Worm (Caenorhabditis elegans) whole organism, L2 larva: ENCODE measurements around the gene str-74.

Experiments used
- aly-2 ChIP-seq: fragments of 150-350 bp; optimal IDR thresholded peaks from 2 replicates; lab custom pipeline; 2014; ENCODE audit warnings: missing biosample characterization, missing genetic modification characterization
- ama-1 ChIP-seq: fragments of 150-350 bp; optimal IDR thresholded peaks from 2 replicates; lab custom pipeline; 2018; ENCODE audit warnings: inconsistent platforms
- blmp-1 ChIP-seq: sonication (generic microtip); optimal IDR thresholded peaks from 2 replicates; lab custom pipeline; 2017; ENCODE audit warnings: missing genetic modification characterization, mild to moderate bottlenecking, missing compliant biosample characterization, antibody characterized with exemption, moderate library complexity; ENCODE audit not compliant: insufficient read depth
- lin-11 ChIP-seq: fragments of 150-350 bp; sonication (generic microtip); optimal IDR thresholded peaks from 2 replicates; lab custom pipeline; 2014; ENCODE audit warnings: missing biosample characterization, missing genetic modification characterization, inconsistent platforms, mixed read lengths
- lsy-2 ChIP-seq, 2 experiments: fragments of 150-350 bp in 1 of 2; sonication (generic microtip) in 1 of 2; optimal IDR thresholded peaks; 2 replicates each; lab custom pipeline; 2014 to 2017; ENCODE audit warnings: missing biosample characterization in 2 of 2, missing genetic modification characterization in 2 of 2
- mdl-1 ChIP-seq, 2 experiments: fragments of 150-350 bp in 1 of 2; sonication (generic microtip) in 1 of 2; optimal IDR thresholded peaks; 2 replicates each; lab custom pipeline; 2017; ENCODE audit warnings: missing biosample characterization in 2 of 2, missing genetic modification characterization in 2 of 2
- nhr-11 ChIP-seq: fragments of 150-350 bp; optimal IDR thresholded peaks from 2 replicates; lab custom pipeline; 2014; ENCODE audit warnings: missing biosample characterization, missing genetic modification characterization
- nhr-21 ChIP-seq: fragments of 150-350 bp; optimal IDR thresholded peaks from 2 replicates; lab custom pipeline; 2014; ENCODE audit warnings: missing biosample characterization, missing genetic modification characterization
- nhr-6 ChIP-seq: fragments of 150-350 bp; optimal IDR thresholded peaks from 2 replicates; lab custom pipeline; 2014; ENCODE audit warnings: missing biosample characterization, missing genetic modification characterization
- ztf-11 ChIP-seq: sonication (generic microtip); optimal IDR thresholded peaks from 2 replicates; lab custom pipeline; 2017; ENCODE audit warnings: missing biosample characterization, missing genetic modification characterization
- ztf-4 ChIP-seq: fragments of 150-350 bp; optimal IDR thresholded peaks from 2 replicates; lab custom pipeline; 2014; ENCODE audit warnings: missing biosample characterization, missing genetic modification characterization

DNA sequence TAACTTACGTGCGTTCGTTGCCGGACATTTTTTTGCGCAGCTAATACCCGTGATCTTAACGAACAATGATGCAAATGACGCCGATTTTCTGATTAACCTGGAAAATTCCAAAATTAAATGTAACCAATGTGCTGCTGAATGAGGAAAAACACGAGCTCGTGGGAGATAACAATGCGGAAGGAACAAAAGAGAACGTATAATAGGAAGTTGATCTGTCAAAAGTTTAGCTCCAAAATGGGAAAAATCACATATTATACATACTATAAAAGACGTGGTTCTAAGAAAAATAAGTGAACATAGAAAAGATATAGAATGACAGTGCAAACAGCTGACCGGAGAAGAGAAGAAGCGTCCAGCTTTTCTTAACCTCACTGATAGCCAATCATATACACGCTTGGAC, 11.9 kb upstream of the str-74 start, which contains the start of gene C14H10.2:
- TF ChIP-seq lsy-2 (tag; optimal IDR thresholded peaks at IDR 0.05; lab: Kevin White, UChicago) = no peak
- TF ChIP-seq nhr-21 (tag; lab: Kevin White, UChicago) = no peak
- TF ChIP-seq lin-11 (tag; lab: Kevin White, UChicago) = no peak
- no peak for TF ChIP-seq ama-1 (lab: Kevin White, UChicago)
- no peak for TF ChIP-seq mdl-1 (tag; optimal IDR thresholded peaks at IDR 0.05; lab: Kevin White, UChicago)
- no peak for TF ChIP-seq nhr-11
- TF ChIP-seq nhr-6 (tag; lab: Kevin White, UChicago) = no peak
- TF ChIP-seq blmp-1 = no peak
- no peak for TF ChIP-seq ztf-4 (tag; lab: Kevin White, UChicago)
- no peak for TF ChIP-seq ztf-11
- TF ChIP-seq aly-2 = no peak
